Fruit fly (Drosophila melanogaster) whole organism, embryonic: ENCODE results near the gene caz.

Experiments
- B-H2 ChIP-seq: fragments of 200-800 bp; sonication (Bioruptor generic); optimal IDR thresholded peaks from 2 replicates; lab custom pipeline; 2018; ENCODE audit warnings: missing biosample characterization, mild to moderate bottlenecking, missing genetic modification characterization
- Bdp1 ChIP-seq: fragments of 200-800 bp; sonication (Bioruptor generic); optimal IDR thresholded peaks from 3 replicates; lab custom pipeline; 2016; ENCODE audit warnings: missing biosample characterization, missing genetic modification characterization
- CG10565 ChIP-seq: fragments of 200-800 bp; sonication (Bioruptor generic); optimal IDR thresholded peaks from 3 replicates; lab custom pipeline; 2016; ENCODE audit warnings: missing biosample characterization, mild to moderate bottlenecking, missing genetic modification characterization
- CG11085 ChIP-seq: fragments of 200-800 bp; sonication (Bioruptor generic); IDR thresholded peaks from 2 replicates; pipeline ENCODE4 v1.3.6; 2022; ENCODE audit warnings: missing biosample characterization, missing genetic modification characterization
- CG11504 ChIP-seq: fragments of 200-800 bp; sonication (Bioruptor generic); optimal IDR thresholded peaks from 3 replicates; lab custom pipeline; 2019; ENCODE audit warnings: missing biosample characterization, mild to moderate bottlenecking, missing genetic modification characterization, moderate library complexity
- CG12155 ChIP-seq: fragments of 200-800 bp; sonication (Bioruptor generic); optimal IDR thresholded peaks from 3 replicates; lab custom pipeline; 2016; ENCODE audit warnings: missing biosample characterization, missing genetic modification characterization
- CG12391 ChIP-seq: fragments of 200-800 bp; sonication (Bioruptor generic); optimal IDR thresholded peaks from 3 replicates; lab custom pipeline; 2018; ENCODE audit warnings: missing biosample characterization, mild to moderate bottlenecking, missing genetic modification characterization, moderate library complexity
- CG15269 ChIP-seq: fragments of 200-800 bp; sonication (Bioruptor generic); optimal IDR thresholded peaks from 2 replicates; lab custom pipeline; 2018; ENCODE audit warnings: missing biosample characterization, mild to moderate bottlenecking, missing genetic modification characterization, moderate library complexity
- CG1529 ChIP-seq: fragments of 200-800 bp; sonication (Bioruptor generic); optimal IDR thresholded peaks from 3 replicates; lab custom pipeline; 2018; ENCODE audit warnings: missing biosample characterization, missing genetic modification characterization
- CG16815 ChIP-seq: fragments of 200-800 bp; sonication (Bioruptor generic); optimal IDR thresholded peaks from 3 replicates; lab custom pipeline; 2017; ENCODE audit warnings: missing biosample characterization, mild to moderate bottlenecking, missing genetic modification characterization
- CG17186 ChIP-seq: fragments of 200-800 bp; sonication (Bioruptor generic); optimal IDR thresholded peaks from 3 replicates; lab custom pipeline; 2017; ENCODE audit warnings: missing biosample characterization, missing genetic modification reagents, missing genetic modification characterization
- CG17612 ChIP-seq: fragments of 200-800 bp; sonication (Bioruptor generic); IDR thresholded peaks from 2 replicates; pipeline ENCODE4 v1.3.6; 2022; ENCODE audit warnings: missing biosample characterization, missing genetic modification characterization
- CG17912 ChIP-seq: fragments of 200-800 bp; sonication (Bioruptor generic); optimal IDR thresholded peaks from 2 replicates; lab custom pipeline; 2018; ENCODE audit warnings: missing biosample characterization, mild to moderate bottlenecking, missing genetic modification characterization
- CG34422 ChIP-seq: fragments of 200-800 bp; sonication (Bioruptor generic); IDR thresholded peaks from 3 replicates; pipeline ENCODE4 v1.3.6; 2022; ENCODE audit warnings: missing biosample characterization, missing genetic modification characterization
- CG4282 ChIP-seq: fragments of 200-800 bp; sonication (Bioruptor generic); optimal IDR thresholded peaks from 2 replicates; lab custom pipeline; 2016; ENCODE audit warnings: missing biosample characterization, missing genetic modification characterization
- CG4328 ChIP-seq: fragments of 200-800 bp; sonication (Bioruptor generic); optimal IDR thresholded peaks from 3 replicates; lab custom pipeline; 2017; ENCODE audit warnings: missing biosample characterization, missing genetic modification reagents, missing genetic modification characterization
- CG8388 ChIP-seq: fragments of 200-800 bp; sonication (Bioruptor generic); optimal IDR thresholded peaks from 2 replicates; lab custom pipeline; 2019; ENCODE audit warnings: missing biosample characterization, mild to moderate bottlenecking, missing genetic modification characterization, moderate library complexity
- CG9437 ChIP-seq: fragments of 200-800 bp; sonication (Bioruptor generic); optimal IDR thresholded peaks from 2 replicates; lab custom pipeline; 2018; ENCODE audit warnings: missing biosample characterization, mild to moderate bottlenecking, missing genetic modification characterization
- CG9727 ChIP-seq: fragments of 200-800 bp; sonication (Bioruptor generic); optimal IDR thresholded peaks from 3 replicates; lab custom pipeline; 2017; ENCODE audit warnings: missing biosample characterization, mild to moderate bottlenecking, missing genetic modification characterization
- CG9932 ChIP-seq: fragments of 200-800 bp; sonication (Bioruptor generic); IDR thresholded peaks from 2 replicates; pipeline ENCODE4 v1.3.6; 2022; ENCODE audit warnings: missing biosample characterization, missing genetic modification characterization
- CoRest ChIP-seq: fragments of 200-800 bp; sonication (Bioruptor generic); optimal IDR thresholded peaks from 3 replicates; lab custom pipeline; 2018; ENCODE audit warnings: missing biosample characterization, mild to moderate bottlenecking, missing genetic modification characterization, moderate library complexity
- CrebB ChIP-seq: fragments of 200-800 bp; sonication (Bioruptor generic); optimal IDR thresholded peaks from 3 replicates; lab custom pipeline; 2018; ENCODE audit warnings: missing biosample characterization, mild to moderate bottlenecking, missing genetic modification characterization
- Dbx ChIP-seq: fragments of 200-800 bp; sonication (Bioruptor generic); IDR thresholded peaks from 3 replicates; pipeline ENCODE4 v1.3.6; 2022; ENCODE audit warnings: missing biosample characterization, missing genetic modification characterization
- Dfd ChIP-seq, 2 experiments: fragments of >200 bp; optimal IDR thresholded peaks; 2 replicates each; lab custom pipeline; 2017; ENCODE audit warnings: missing biosample characterization in 2 of 2, missing genetic modification characterization in 2 of 2
- Doc3 ChIP-seq: fragments of 200-800 bp; sonication (Bioruptor generic); IDR thresholded peaks from 3 replicates; pipeline ENCODE4 v1.3.6; 2022; ENCODE audit warnings: missing biosample characterization, missing genetic modification characterization; ENCODE audit not compliant: partially characterized antibody
- E2f2 ChIP-seq: fragments of 200-800 bp; sonication (Bioruptor generic); IDR thresholded peaks from 2 replicates; pipeline ENCODE4 v1.3.6; 2022; ENCODE audit warnings: missing biosample characterization, missing genetic modification characterization
- ERR ChIP-seq: fragments of 200-800 bp; sonication (Bioruptor generic); optimal IDR thresholded peaks from 2 replicates; lab custom pipeline; 2016; ENCODE audit warnings: missing biosample characterization, missing genetic modification characterization
- Fer2 ChIP-seq: fragments of 200-800 bp; sonication (Bioruptor generic); optimal IDR thresholded peaks from 2 replicates; lab custom pipeline; 2018; ENCODE audit warnings: missing biosample characterization, mild to moderate bottlenecking, missing genetic modification characterization, moderate library complexity
- HLH3B ChIP-seq: fragments of 200-800 bp; sonication (Bioruptor generic); IDR thresholded peaks from 2 replicates; pipeline ENCODE4 v1.3.6; 2022; ENCODE audit warnings: missing biosample characterization, missing genetic modification characterization
- Hand ChIP-seq: fragments of 200-800 bp; sonication (Bioruptor generic); optimal IDR thresholded peaks from 2 replicates; lab custom pipeline; 2017; ENCODE audit warnings: mild to moderate bottlenecking, missing biosample characterization, missing genetic modification reagents, missing genetic modification characterization
- MESR4 ChIP-seq: fragments of 200-800 bp; sonication (Bioruptor generic); optimal IDR thresholded peaks from 2 replicates; lab custom pipeline; 2018; ENCODE audit warnings: missing biosample characterization, mild to moderate bottlenecking, missing genetic modification characterization, moderate library complexity
- Sry-β ChIP-seq: fragments of 200-800 bp; sonication (Bioruptor generic); optimal IDR thresholded peaks from 2 replicates; lab custom pipeline; 2018; ENCODE audit warnings: missing biosample characterization, mild to moderate bottlenecking, missing genetic modification characterization, moderate library complexity
- Trl ChIP-seq, 3 experiments: fragments of >200 bp in 2 of 3; fragments of 200-800 bp in 1 of 3; sonication (Bioruptor generic) in 1 of 3; optimal IDR thresholded peaks; 2 replicates in 1 of 3; 3 replicates in 2 of 3; lab custom pipeline; 2016 to 2017; ENCODE audit warnings: missing biosample characterization in 1 of 3, missing genetic modification characterization in 1 of 3
- ac ChIP-seq: fragments of 200-800 bp; sonication (Bioruptor generic); optimal IDR thresholded peaks from 3 replicates; lab custom pipeline; 2017; ENCODE audit warnings: missing biosample characterization, mild to moderate bottlenecking, missing genetic modification characterization
- amos ChIP-seq: fragments of 200-800 bp; sonication (Bioruptor generic); IDR thresholded peaks from 2 replicates; pipeline ENCODE4 v1.3.6; 2022; ENCODE audit warnings: missing biosample characterization, missing genetic modification characterization; ENCODE audit not compliant: partially characterized antibody
- ato ChIP-seq: fragments of 200-800 bp; sonication (Bioruptor generic); IDR thresholded peaks from 2 replicates; pipeline ENCODE4 v1.3.6; 2022; ENCODE audit warnings: missing biosample characterization, missing genetic modification characterization; ENCODE audit not compliant: partially characterized antibody
- cas ChIP-seq: fragments of 200-800 bp; sonication (Bioruptor generic); IDR thresholded peaks from 2 replicates; pipeline ENCODE4 v1.3.6; 2022; ENCODE audit warnings: missing biosample characterization, missing genetic modification characterization
- cato ChIP-seq: fragments of 200-800 bp; sonication (Bioruptor generic); optimal IDR thresholded peaks from 2 replicates; lab custom pipeline; 2016; ENCODE audit warnings: missing biosample characterization, missing genetic modification characterization, borderline replicate concordance
- chif ChIP-seq, 2 experiments: fragments of 200-800 bp; sonication (Bioruptor generic); optimal IDR thresholded peaks; 3 replicates each; lab custom pipeline; 2016; ENCODE audit warnings: missing biosample characterization in 2 of 2, missing genetic modification characterization in 2 of 2
- jigr1 ChIP-seq: fragments of 200-800 bp; sonication (Bioruptor generic); IDR thresholded peaks from 3 replicates; pipeline ENCODE4 v1.3.6; 2022; ENCODE audit warnings: missing biosample characterization, missing genetic modification characterization
- ken ChIP-seq: fragments of 200-800 bp; sonication (Bioruptor generic); IDR thresholded peaks from 3 replicates; pipeline ENCODE4 v1.3.6; 2022; ENCODE audit warnings: missing biosample characterization, missing genetic modification characterization
- lab ChIP-seq: fragments of 200-800 bp; sonication (Bioruptor generic); optimal IDR thresholded peaks from 3 replicates; lab custom pipeline; 2017; ENCODE audit warnings: missing biosample characterization, missing genetic modification characterization, mild to moderate bottlenecking, moderate library complexity, missing genetic modification reagents
- lilli ChIP-seq: fragments of 200-800 bp; sonication (Bioruptor generic); optimal IDR thresholded peaks from 3 replicates; lab custom pipeline; 2016; ENCODE audit warnings: missing biosample characterization, missing genetic modification characterization
- mam ChIP-seq: fragments of 200-800 bp; sonication (Bioruptor generic); optimal IDR thresholded peaks from 3 replicates; lab custom pipeline; 2016; ENCODE audit warnings: missing biosample characterization, missing genetic modification characterization
- otp ChIP-seq: fragments of 200-800 bp; sonication (Bioruptor generic); IDR thresholded peaks from 3 replicates; pipeline ENCODE4, ENCODE4 v1.3.6; 2022; ENCODE audit warnings: missing biosample characterization, missing genetic modification characterization
- pb ChIP-seq: fragments of 200-800 bp; sonication (Bioruptor generic); optimal IDR thresholded peaks from 3 replicates; lab custom pipeline; 2016; ENCODE audit warnings: missing biosample characterization, missing genetic modification characterization
- stc ChIP-seq: fragments of 200-800 bp; sonication (Bioruptor generic); IDR thresholded peaks from 2 replicates; pipeline ENCODE4 v1.3.6; 2022; ENCODE audit warnings: missing biosample characterization, missing genetic modification characterization
- tin ChIP-seq: fragments of 200-800 bp; sonication (Bioruptor generic); optimal IDR thresholded peaks from 3 replicates; lab custom pipeline; 2016; ENCODE audit warnings: missing biosample characterization, missing genetic modification characterization
- unpg ChIP-seq: fragments of 200-800 bp; sonication (Bioruptor generic); optimal IDR thresholded peaks from 3 replicates; lab custom pipeline; 2018; ENCODE audit warnings: missing biosample characterization, mild to moderate bottlenecking, missing genetic modification characterization, moderate library complexity
- wdn ChIP-seq: fragments of 200-800 bp; sonication (Bioruptor generic); IDR thresholded peaks from 2 replicates; pipeline ENCODE4 v1.3.6; 2022; ENCODE audit warnings: missing biosample characterization, missing genetic modification characterization

Gene caz

dm6 chrX:16263415-16263814, 25.2 kb upstream of the caz start (continued):
- TF ChIP-seq unpg (GFP tag; lab: Kevin White, UChicago) (peak; percentile 87), CG12391 (tag; lab: Kevin White, UChicago) (peak; percentile 82), CG17912 (GFP tag; lab: Kevin White, UChicago) (no peak), B-H2 (peak; percentile 57), CG11504 (tag; lab: Kevin White, UChicago) (peak; percentile 86), CG17612 (GFP tag; lab: Robert Waterston, UW) (peak; percentile 28; the same call in 1 of the 2 replicates), otp (GFP tag; lab: Robert Waterston, UW) (peak; percentile 77; the same call in 2 of the 3 replicates), CG1529 (peak; percentile 52), CG4282 (no peak), Doc3 (GFP tag; lab: Robert Waterston, UW) (no peak), Trl (optimal IDR thresholded peaks at IDR 0.05; lab: Kevin White, UChicago) (no peak), Trl (GFP tag; optimal IDR thresholded peaks at IDR 0.05; lab: Kevin White, UChicago) (peak; percentile 46), lilli (GFP tag; lab: Kevin White, UChicago) (peak; percentile 81), stc (peak; percentile 68), pb (no peak), Sry-β (GFP tag; lab: Kevin White, UChicago) (no peak), CG11085 (peak; percentile 66), tin (GFP tag; lab: Kevin White, UChicago) (peak; percentile 80), CG34422 (GFP tag; lab: Robert Waterston, UW) (peak; percentile 83), wdn (peak; percentile 67), Hand (GFP tag; lab: Kevin White, UChicago) (peak; percentile 64), ac (GFP tag; lab: Kevin White, UChicago) (peak; percentile 38), cato (GFP tag; lab: Kevin White, UChicago) (peak; percentile 47), Bdp1 (GFP tag; lab: Kevin White, UChicago) (peak; percentile 6), HLH3B (peak; percentile 79), Dbx (GFP tag; lab: Robert Waterston, UW) (peak; percentile 77), CG9437 (GFP tag; lab: Kevin White, UChicago) (peak; percentile 58), CG15269 (peak; percentile 80), CG4328 (GFP tag; lab: Kevin White, UChicago) (peak; percentile 1), ato (GFP tag; lab: Robert Waterston, UW) (no peak), CG17186 (GFP tag; lab: Kevin White, UChicago) (no peak), ERR (no peak), jigr1 (0 out of 3 replicates have a peak, but pooled peaks have one; percentile 47), lab (peak; percentile 89), ken (GFP tag; lab: Robert Waterston, UW) (peak; percentile 75), CG16815 (GFP tag; lab: Kevin White, UChicago) (peak; percentile 67), chif (GFP tag; optimal IDR thresholded peaks at IDR 0.05; lab: Kevin White, UChicago) (peak; percentile 40 to 69), CoRest (tag; lab: Kevin White, UChicago) (peak; percentile 76), mam (GFP tag; lab: Kevin White, UChicago) (peak; percentile 61), CG8388 (GFP tag; lab: Kevin White, UChicago) (peak; percentile 69), CG9727 (GFP tag; lab: Kevin White, UChicago) (peak; percentile 81), amos (no peak), CG12155 (GFP tag; lab: Kevin White, UChicago) (peak; percentile 55), MESR4 (GFP tag; lab: Kevin White, UChicago) (no peak), cas (GFP tag; lab: Robert Waterston, UW) (no peak), E2f2 (GFP tag; lab: Robert Waterston, UW) (peak; percentile 55; the same call in 1 of the 2 replicates), Dfd (GFP tag; optimal IDR thresholded peaks at IDR 0.05; lab: Kevin White, UChicago) (no peak), Fer2 (peak; percentile 48), CrebB (peak; percentile 61), CG9932 (GFP tag; lab: Robert Waterston, UW) (peak; percentile 65), CG10565 (GFP tag; lab: Kevin White, UChicago) (no peak)
